Worm (Caenorhabditis elegans): ENCODE measurements around the gene sec-5.

ce11 chrII:9148079-9148478, 28.9 kb downstream of the sec-5 start:
- no peak for TF ChIP-seq aly-2 (tag; optimal IDR thresholded peaks at IDR 0.05)
- no peak for TF ChIP-seq R02D3.7 (tag; optimal IDR thresholded peaks at IDR 0.05)
- no peak for TF ChIP-seq sem-4 (tag; optimal IDR thresholded peaks at IDR 0.05)
- TF ChIP-seq lsy-2 (tag; optimal IDR thresholded peaks at IDR 0.05) = no peak
- TF ChIP-seq nhr-23 (tag; optimal IDR thresholded peaks at IDR 0.05) = no peak

Measured in whole organism, L2 larva.